Fruit fly (Drosophila melanogaster) whole organism, pupa: ENCODE data around the gene CG12746.

Experiments used
- CG10348 ChIP-seq: fragments of 200-800 bp; sonication (Bioruptor generic); IDR thresholded peaks from 2 replicates; pipeline ENCODE4 v1.3.6; 2022; ENCODE audit warnings: missing biosample characterization, missing genetic modification characterization
- CG12605 ChIP-seq: fragments of 200-800 bp; sonication (Bioruptor generic); IDR thresholded peaks from 2 replicates; pipeline ENCODE4 v1.3.6; 2022; ENCODE audit warnings: missing biosample characterization, missing genetic modification characterization
- CG13204 ChIP-seq: fragments of 200-800 bp; sonication (Bioruptor generic); optimal IDR thresholded peaks from 2 replicates; lab custom pipeline; 2018; ENCODE audit warnings: missing biosample characterization, mild to moderate bottlenecking, missing genetic modification characterization, moderate library complexity
- CG14655 ChIP-seq: fragments of 200-800 bp; sonication (Bioruptor generic); optimal IDR thresholded peaks from 3 replicates; lab custom pipeline; 2017; ENCODE audit warnings: mild to moderate bottlenecking, missing biosample characterization, missing genetic modification reagents, missing genetic modification characterization
- CG15710 ChIP-seq: fragments of 200-800 bp; sonication (Bioruptor generic); optimal IDR thresholded peaks from 2 replicates; lab custom pipeline; 2018; ENCODE audit warnings: missing biosample characterization, mild to moderate bottlenecking, missing genetic modification characterization, moderate library complexity
- CG17806 ChIP-seq: fragments of 200-800 bp; sonication (Bioruptor generic); optimal IDR thresholded peaks from 2 replicates; lab custom pipeline; 2018; ENCODE audit warnings: missing biosample characterization, mild to moderate bottlenecking, missing genetic modification characterization, moderate library complexity
- CG32121 ChIP-seq: fragments of 200-800 bp; sonication (Bioruptor generic); IDR thresholded peaks from 2 replicates; pipeline ENCODE4 v1.3.6; 2022; ENCODE audit warnings: missing biosample characterization, missing genetic modification characterization
- CG34367 ChIP-seq: fragments of 200-800 bp; sonication (Bioruptor generic); optimal IDR thresholded peaks from 2 replicates; lab custom pipeline; 2018; ENCODE audit warnings: missing biosample characterization, mild to moderate bottlenecking, missing genetic modification characterization
- CG4496 ChIP-seq: fragments of 200-800 bp; sonication (Bioruptor generic); IDR thresholded peaks from 3 replicates; pipeline ENCODE4 v1.3.6; 2022; ENCODE audit warnings: missing biosample characterization, missing genetic modification characterization
- CG8159 ChIP-seq: fragments of 200-800 bp; sonication (Bioruptor generic); optimal IDR thresholded peaks from 3 replicates; lab custom pipeline; 2018; ENCODE audit warnings: missing biosample characterization, mild to moderate bottlenecking, missing genetic modification characterization, moderate library complexity
- CG8301 ChIP-seq: fragments of 200-800 bp; sonication (Bioruptor generic); optimal IDR thresholded peaks from 2 replicates; lab custom pipeline; 2018; ENCODE audit warnings: missing biosample characterization, mild to moderate bottlenecking, missing genetic modification characterization
- CG9948 ChIP-seq: fragments of 200-800 bp; sonication (Bioruptor generic); optimal IDR thresholded peaks from 2 replicates; lab custom pipeline; 2018; ENCODE audit warnings: missing biosample characterization, mild to moderate bottlenecking, missing genetic modification characterization, moderate library complexity
- D1 ChIP-seq: fragments of 200-800 bp; sonication (Bioruptor generic); optimal IDR thresholded peaks from 2 replicates; lab custom pipeline; 2018; ENCODE audit warnings: missing biosample characterization, mild to moderate bottlenecking, missing genetic modification characterization, moderate library complexity
- EcR ChIP-seq: fragments of 200-800 bp; sonication (Bioruptor generic); optimal IDR thresholded peaks from 3 replicates; lab custom pipeline; 2019; ENCODE audit warnings: missing biosample characterization, missing genetic modification characterization, mild to moderate bottlenecking, moderate library complexity, missing genetic modification reagents
- Ets98B ChIP-seq: fragments of 200-800 bp; sonication (Bioruptor generic); IDR thresholded peaks from 2 replicates; pipeline ENCODE4 v1.3.6; 2022; ENCODE audit warnings: missing biosample characterization, missing genetic modification characterization
- Pif1A ChIP-seq: fragments of 200-800 bp; sonication (Bioruptor generic); optimal IDR thresholded peaks from 3 replicates; lab custom pipeline; 2016; ENCODE audit warnings: missing biosample characterization, missing genetic modification characterization
- Pif1B ChIP-seq: fragments of 200-800 bp; sonication (Bioruptor generic); optimal IDR thresholded peaks from 3 replicates; lab custom pipeline; 2016; ENCODE audit warnings: missing biosample characterization, missing genetic modification characterization
- Snoo ChIP-seq: fragments of 200-800 bp; sonication (Bioruptor generic); optimal IDR thresholded peaks from 3 replicates; lab custom pipeline; 2017; ENCODE audit warnings: missing biosample characterization, mild to moderate bottlenecking, missing genetic modification characterization, inconsistent platforms
- fd96Ca ChIP-seq: fragments of 200-800 bp; sonication (Bioruptor generic); IDR thresholded peaks from 3 replicates; pipeline ENCODE4 v1.3.6; 2022; ENCODE audit warnings: missing biosample characterization, missing genetic modification characterization
- gl ChIP-seq: fragments of 200-800 bp; sonication (Bioruptor generic); optimal IDR thresholded peaks from 2 replicates; lab custom pipeline; 2018; ENCODE audit warnings: missing biosample characterization, mild to moderate bottlenecking, missing genetic modification characterization
- rn ChIP-seq: fragments of 200-800 bp; sonication (Bioruptor generic); IDR thresholded peaks from 2 replicates; pipeline ENCODE4 v1.3.6; 2022; ENCODE audit warnings: missing biosample characterization, missing genetic modification characterization

CG12746 gene

dm6 chr3R:5564775-5565190 lies at the start of gene CG12746, which contains the start of gene CG14671:
Gene CG12746 (plus strand): TSS chr3R:5564865.
Gene CG14671 (minus strand): TSS chr3R:5564815.
- TF ChIP-seq Pif1B = no peak
- TF ChIP-seq rn (GFP tag; lab: Robert Waterston, UW) = no peak
- no peak for TF ChIP-seq CG9948
- TF ChIP-seq Snoo = no peak
- no peak for TF ChIP-seq Pif1A (GFP tag; lab: Kevin White, UChicago)
- TF ChIP-seq EcR (GFP tag; lab: Kevin White, UChicago) = no peak
- TF ChIP-seq D1 = no peak
- TF ChIP-seq CG12605 (GFP tag; lab: Robert Waterston, UW) = no peak
- no peak for TF ChIP-seq CG8159 (tag; lab: Kevin White, UChicago)
- TF ChIP-seq CG34367 (tag; lab: Kevin White, UChicago) = no peak
- TF ChIP-seq CG17806 = no peak
- no peak for TF ChIP-seq Ets98B (GFP tag; lab: Robert Waterston, UW)
- no peak for TF ChIP-seq CG32121 (GFP tag; lab: Robert Waterston, UW)
- no peak for TF ChIP-seq CG4496 (GFP tag; lab: Robert Waterston, UW)
- no peak for TF ChIP-seq CG13204 (GFP tag; lab: Kevin White, UChicago)
- TF ChIP-seq CG15710 = no peak
- TF ChIP-seq, all 21 proteins: peak for 0

- TF ChIP-seq CG32121 (GFP tag; lab: Robert Waterston, UW) (no peak), Ets98B (GFP tag; lab: Robert Waterston, UW) (no peak), Pif1B (no peak), CG13204 (GFP tag; lab: Kevin White, UChicago) (no peak), CG9948 (no peak), CG8301 (tag; lab: Kevin White, UChicago) (no peak), gl (tag; lab: Kevin White, UChicago) (no peak), CG34367 (tag; lab: Kevin White, UChicago) (no peak), D1 (no peak), CG17806 (no peak), CG10348 (no peak), CG4496 (GFP tag; lab: Robert Waterston, UW) (no peak), Snoo (no peak), CG12605 (GFP tag; lab: Robert Waterston, UW) (no peak), rn (GFP tag; lab: Robert Waterston, UW) (no peak)
Measured at dm6 chr3R:5516582-5517001, 48.1 kb upstream of the CG12746 start.

dm6 chr3R:5517002-5517875 lies 47.4 kb upstream of the CG12746 start, which contains the start of gene Itpr:
Gene Itpr (plus strand): TSS chr3R:5517117.
- TF ChIP-seq CG17806 (no peak), D1 (no peak), CG34367 (tag; lab: Kevin White, UChicago) (no peak), Pif1B (no peak), CG8301 (tag; lab: Kevin White, UChicago) (no peak), rn (GFP tag; lab: Robert Waterston, UW) (no peak), CG14655 (GFP tag; lab: Kevin White, UChicago) (no peak), fd96Ca (GFP tag; lab: Robert Waterston, UW) (peak; percentile 32; the same call in 1 of the 3 replicates), CG32121 (GFP tag; lab: Robert Waterston, UW) (peak; percentile 44; the same call in 1 of the 2 replicates), Pif1A (GFP tag; lab: Kevin White, UChicago) (no peak), CG9948 (no peak), CG10348 (no peak), gl (tag; lab: Kevin White, UChicago) (no peak), CG12605 (GFP tag; lab: Robert Waterston, UW) (no peak), CG15710 (no peak), Ets98B (GFP tag; lab: Robert Waterston, UW) (peak; percentile 28; the same call in 1 of the 2 replicates), EcR (GFP tag; lab: Kevin White, UChicago) (peak; percentile 7), CG13204 (GFP tag; lab: Kevin White, UChicago) (peak; percentile 94), CG4496 (GFP tag; lab: Robert Waterston, UW) (peak; percentile 49; the same call in 2 of the 3 replicates)

- TF ChIP-seq EcR (GFP tag; lab: Kevin White, UChicago) (peak; percentile 76), CG10348 (no peak), CG13204 (GFP tag; lab: Kevin White, UChicago) (no peak), Snoo (no peak), CG9948 (no peak)
Measured at dm6 chr3R:5517876-5518211, 46.8 kb upstream of the CG12746 start.

- TF ChIP-seq gl (tag; lab: Kevin White, UChicago) (peak; percentile 10), Ets98B (GFP tag; lab: Robert Waterston, UW) (peak; percentile 72), Snoo (peak; percentile 75), D1 (peak; percentile 1), CG8159 (tag; lab: Kevin White, UChicago) (peak; percentile 65), Pif1B (peak; percentile 61), CG15710 (peak; percentile 52), CG17806 (peak; percentile 60), CG10348 (no peak), fd96Ca (GFP tag; lab: Robert Waterston, UW) (peak; percentile 71; the same call in 2 of the 3 replicates), Pif1A (GFP tag; lab: Kevin White, UChicago) (peak; percentile 73), EcR (GFP tag; lab: Kevin White, UChicago) (no peak), CG8301 (tag; lab: Kevin White, UChicago) (peak; percentile 61), CG9948 (peak; percentile 58), rn (GFP tag; lab: Robert Waterston, UW) (no peak), CG34367 (tag; lab: Kevin White, UChicago) (peak; percentile 34), CG12605 (GFP tag; lab: Robert Waterston, UW) (no peak), CG4496 (GFP tag; lab: Robert Waterston, UW) (peak; percentile 64; the same call in 1 of the 3 replicates), CG13204 (GFP tag; lab: Kevin White, UChicago) (peak; percentile 47), CG32121 (GFP tag; lab: Robert Waterston, UW) (peak; percentile 57; the same call in 1 of the 2 replicates), CG14655 (GFP tag; lab: Kevin White, UChicago) (peak; percentile 74)
Measured at dm6 chr3R:5518627-5519026, 46.0 kb upstream of the CG12746 start.
